Worm (Caenorhabditis elegans): Measurements from ENCODE around the gene ctsa-4.2.
"Not testable (repeated sequence)": the region's sequence is repeated elsewhere in the genome, so short reads cannot be mapped to it uniquely, and the experiment has no call there.

The ctsa-4.2 gene

DNA sequence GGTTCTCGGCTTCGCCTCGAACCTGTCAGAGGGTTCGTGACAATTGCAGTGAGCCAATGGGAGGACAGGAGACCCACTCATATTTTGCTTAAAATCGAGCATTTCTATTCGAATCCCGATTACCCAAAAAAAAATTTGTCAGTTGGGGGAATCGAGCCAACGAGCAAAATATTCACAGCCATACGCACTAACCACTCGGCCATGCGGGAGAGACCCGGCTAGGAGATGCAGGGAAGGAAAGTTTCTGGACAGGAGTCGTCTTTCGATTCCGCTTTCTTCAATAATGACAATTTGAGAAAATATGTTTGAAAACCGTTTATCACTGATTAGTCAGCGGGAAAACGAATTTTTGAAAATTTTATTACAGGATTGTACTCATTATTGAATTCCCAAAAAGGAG, 49.3 kb downstream of the ctsa-4.2 start:
- TF ChIP-seq mcd-1 (GFP tag; IDR thresholded peaks at IDR 0.05), result peak; percentile 47
- peak; percentile 53; the same call in 1 of the 2 replicates for TF ChIP-seq ceh-100 (GFP tag; IDR thresholded peaks at IDR 0.05)
- TF ChIP-seq Y56A3A.18 (GFP tag; IDR thresholded peaks at IDR 0.05), result peak; percentile 81; the same call in 1 of the 2 replicates
- TF ChIP-seq hmg-1.2 (GFP tag; IDR thresholded peaks at IDR 0.05), result peak; percentile 80
- peak; percentile 59 for TF ChIP-seq attf-3 (GFP tag; conservative IDR thresholded peaks at IDR 0.05)
- TF ChIP-seq rpc-1 (optimal IDR thresholded peaks at IDR 0.05), result not testable (repeated sequence)
- TF ChIP-seq rpc-1 (tag; optimal IDR thresholded peaks at IDR 0.05), result peak; percentile 60
- TF ChIP-seq D2030.7 (GFP tag; IDR thresholded peaks at IDR 0.05), result peak; percentile 21; the same call in 1 of the 2 replicates
- TF ChIP-seq egl-44 (GFP tag; IDR thresholded peaks at IDR 0.05), result peak; percentile 82; the same call in 1 of the 2 replicates
- 0 out of 2 replicates have a peak, but pooled peaks have one; percentile 70 for TF ChIP-seq ztf-25 (GFP tag; IDR thresholded peaks at IDR 0.05)
- TF ChIP-seq aptf-3 (GFP tag; IDR thresholded peaks at IDR 0.05), result 0 out of 2 replicates have a peak, but pooled peaks have one; percentile 81
- TF ChIP-seq cebp-2 (GFP tag; IDR thresholded peaks at IDR 0.05), result 0 out of 2 replicates have a peak, but pooled peaks have one; percentile 67
- peak; percentile 35; the same call in 1 of the 2 replicates for TF ChIP-seq egrh-3 (GFP tag; IDR thresholded peaks at IDR 0.05)
- TF ChIP-seq tbp1 (GFP tag; optimal IDR thresholded peaks at IDR 0.05), result peak; percentile 85
- 0 out of 2 replicates have a peak, but pooled peaks have one; percentile 29 for TF ChIP-seq K11D2.4 (GFP tag; IDR thresholded peaks at IDR 0.05)
- TF ChIP-seq B0261.1 (tag; optimal IDR thresholded peaks at IDR 0.05), result peak; percentile 66
- 0 out of 2 replicates have a peak, but pooled peaks have one; percentile 58 for TF ChIP-seq ztf-28 (GFP tag; IDR thresholded peaks at IDR 0.05)
- TF ChIP-seq ceh-58 (GFP tag; IDR thresholded peaks at IDR 0.05), result 0 out of 2 replicates have a peak, but pooled peaks have one; percentile 66
- TF ChIP-seq Y53G8AR.9 (GFP tag; conservative IDR thresholded peaks at IDR 0.05), result peak; percentile 59; the same call in 1 of the 2 replicates
